Worm (Caenorhabditis elegans): ENCODE data around the gene T14B4.9.

DNA sequence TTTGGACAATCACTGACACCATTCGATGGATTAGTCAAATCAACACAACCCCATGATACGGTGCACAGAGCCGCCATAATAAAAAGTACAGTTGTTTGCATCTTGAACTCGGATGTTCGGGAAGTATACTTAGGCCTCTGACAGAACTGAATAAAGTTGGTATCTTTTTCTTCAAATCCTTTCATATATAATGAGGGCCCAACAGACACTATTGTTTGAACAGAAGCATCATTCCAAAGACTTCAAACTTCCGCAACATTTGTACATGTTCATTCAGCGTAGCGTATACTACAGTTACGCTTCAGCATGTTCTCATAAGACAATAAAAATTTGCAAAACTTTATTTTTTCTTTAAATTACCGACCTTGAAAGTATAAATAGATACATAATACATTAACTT is 18.4 kb upstream of the T14B4.9 start, which contains the start of gene F41G3.19:
- TF ChIP-seq nhr-27 (tag; optimal IDR thresholded peaks at IDR 0.05) (no peak), him-1 (tag; optimal IDR thresholded peaks at IDR 0.05) (no peak), pha-4 (tag; optimal IDR thresholded peaks at IDR 0.05) (no peak), atf-7 (tag; optimal IDR thresholded peaks at IDR 0.05) (no peak), madf-8 (GFP tag; conservative IDR thresholded peaks at IDR 0.05) (no peak), ztf-26 (tag; optimal IDR thresholded peaks at IDR 0.05) (no peak), sdz-38 (tag; optimal IDR thresholded peaks at IDR 0.05) (no peak), nhr-80 (tag; optimal IDR thresholded peaks at IDR 0.05) (no peak)

All from whole organism, young adult.